Fruit fly (Drosophila melanogaster): ENCODE data around the gene CG8188.

dm6 chrX:17707691-17708090 is 4.9 kb upstream of the CG8188 start:
- TF ChIP-seq CG6272 (GFP tag; IDR thresholded peaks at IDR 0.05) (no peak), cato (GFP tag; optimal IDR thresholded peaks at IDR 0.05; ENCODE audit: borderline replicate concordance) (no peak), NFAT (GFP tag; IDR thresholded peaks at IDR 0.05) (no peak), Aef1 (GFP tag; IDR thresholded peaks at IDR 0.05) (no peak), crc (GFP tag; optimal IDR thresholded peaks at IDR 0.05) (no peak), Side (GFP tag; optimal IDR thresholded peaks at IDR 0.05) (no peak), dimm (GFP tag; IDR thresholded peaks at IDR 0.05) (no peak), org-1 (GFP tag; optimal IDR thresholded peaks at IDR 0.05) (no peak), hb (GFP tag; IDR thresholded peaks at IDR 0.05; ENCODE audit: partially characterized antibody) (no peak), Taf1 (GFP tag; IDR thresholded peaks at IDR 0.05) (no peak), CG1832 (GFP tag; optimal IDR thresholded peaks at IDR 0.05) (no peak), kni (GFP tag; optimal IDR thresholded peaks at IDR 0.05) (no peak)
